Fruit fly (Drosophila melanogaster): ENCODE measurements around the gene CG42831.

CG42831 gene

DNA sequence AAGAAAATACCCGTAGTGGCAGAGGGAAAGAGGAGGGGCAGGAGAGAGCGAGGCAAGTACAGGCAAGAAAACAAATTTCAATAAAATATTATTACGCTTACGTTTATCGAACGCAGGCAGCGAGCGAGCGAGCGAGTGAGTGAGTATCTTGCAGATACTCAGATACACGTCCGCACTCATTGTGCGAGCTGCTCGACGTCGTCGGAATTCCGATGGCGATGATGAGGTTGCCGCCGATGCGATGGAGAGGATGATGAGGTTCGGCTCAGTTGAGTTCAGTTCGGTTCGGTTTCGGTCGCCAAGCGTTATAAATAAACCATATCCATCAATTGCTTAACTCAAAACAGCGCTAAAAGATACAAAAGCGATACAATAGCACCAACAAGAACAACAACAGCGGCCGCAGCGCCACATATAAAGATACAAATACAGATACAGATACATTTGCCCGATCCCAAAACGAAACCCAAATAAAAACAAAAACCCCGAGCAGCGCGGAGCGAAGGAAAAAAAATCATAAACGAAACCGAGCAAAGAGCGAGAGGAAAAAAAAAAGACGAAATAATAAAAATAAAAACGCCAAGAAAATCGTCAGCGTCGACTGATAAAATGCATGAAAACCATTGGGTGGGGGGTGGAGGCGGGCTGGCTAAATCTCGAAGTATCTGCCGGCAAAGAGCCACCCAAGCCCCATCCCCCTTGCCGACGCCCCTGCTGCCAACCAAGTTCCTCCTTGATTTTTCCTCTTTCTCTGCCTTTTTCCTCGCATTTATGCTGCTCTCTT is 37.9 kb downstream of the CG42831 start (continued):
- TF ChIP-seq CG10959 (GFP tag; IDR thresholded peaks at IDR 0.05) (no peak), lov (optimal IDR thresholded peaks at IDR 0.05) (no peak), lov (GFP tag; IDR thresholded peaks at IDR 0.05) (no peak), cad (GFP tag; optimal IDR thresholded peaks at IDR 0.05) (peak; percentile 7), nerfin-1 (tag; optimal IDR thresholded peaks at IDR 0.05) (peak; percentile 64), shn (GFP tag; optimal IDR thresholded peaks at IDR 0.05) (peak; percentile 5), kni (GFP tag; optimal IDR thresholded peaks at IDR 0.05) (peak; percentile 77), CG2202 (tag; optimal IDR thresholded peaks at IDR 0.05) (no peak), Deaf1 (tag; optimal IDR thresholded peaks at IDR 0.05) (peak; percentile 94), Jarid2 (GFP tag; optimal IDR thresholded peaks at IDR 0.05) (no peak), sna (GFP tag; IDR thresholded peaks at IDR 0.05; ENCODE audit: partially characterized antibody) (peak; percentile 41; the same call in 1 of the 2 replicates), tin (GFP tag; optimal IDR thresholded peaks at IDR 0.05) (no peak), CG13775 (GFP tag; optimal IDR thresholded peaks at IDR 0.05) (no peak), ATbp (GFP tag; optimal IDR thresholded peaks at IDR 0.05) (no peak), CG17328 (GFP tag; IDR thresholded peaks at IDR 0.05) (peak; percentile 40), fd96Cb (tag; optimal IDR thresholded peaks at IDR 0.05) (no peak), CG8281 (tag; optimal IDR thresholded peaks at IDR 0.05) (no peak), kay (GFP tag; optimal IDR thresholded peaks at IDR 0.05) (no peak), Doc3 (GFP tag; IDR thresholded peaks at IDR 0.05; ENCODE audit: partially characterized antibody) (no peak), Mrtf (GFP tag; IDR thresholded peaks at IDR 0.05) (no peak), CG4404 (GFP tag; IDR thresholded peaks at IDR 0.05) (no peak; the same call in 1 of the 2 replicates), sqz (GFP tag; optimal IDR thresholded peaks at IDR 0.05) (peak; percentile 96), pros (GFP tag; optimal IDR thresholded peaks at IDR 0.05) (peak; percentile 61), Ptx1 (GFP tag; IDR thresholded peaks at IDR 0.05) (no peak), H15 (GFP tag; IDR thresholded peaks at IDR 0.05) (no peak), CG4730 (GFP tag; IDR thresholded peaks at IDR 0.05) (no peak), Lpt (GFP tag; optimal IDR thresholded peaks at IDR 0.05) (no peak), Dad (GFP tag; optimal IDR thresholded peaks at IDR 0.05) (no peak), CG15479 (GFP tag; optimal IDR thresholded peaks at IDR 0.05) (peak; percentile 87), danr (GFP tag; IDR thresholded peaks at IDR 0.05) (no peak), Blimp-1 (GFP tag; optimal IDR thresholded peaks at IDR 0.05) (no peak), Adf1 (GFP tag; IDR thresholded peaks at IDR 0.05) (peak; percentile 60; the same call in 1 of the 2 replicates), CG8089 (GFP tag; optimal IDR thresholded peaks at IDR 0.05) (no peak), Trl (optimal IDR thresholded peaks at IDR 0.05) (peak; percentile 31 to 55), Trl (GFP tag; optimal IDR thresholded peaks at IDR 0.05) (no peak), YL-1 (GFP tag; optimal IDR thresholded peaks at IDR 0.05) (no peak), klu (GFP tag; IDR thresholded peaks at IDR 0.05) (no peak), CG8290 (GFP tag; optimal IDR thresholded peaks at IDR 0.05) (no peak), CG8290 (tag; optimal IDR thresholded peaks at IDR 0.05) (peak in 1 of 2 experiments; percentile 54), so (GFP tag; IDR thresholded peaks at IDR 0.05) (peak; percentile 25; the same call in 1 of the 3 replicates), grau (tag; optimal IDR thresholded peaks at IDR 0.05) (no peak), nmo (GFP tag; optimal IDR thresholded peaks at IDR 0.05) (no peak), h (optimal IDR thresholded peaks at IDR 0.05) (no peak), p53 (GFP tag; optimal IDR thresholded peaks at IDR 0.05) (no peak), dmrt99B (tag; optimal IDR thresholded peaks at IDR 0.05) (peak; percentile 26), Taf1 (GFP tag; IDR thresholded peaks at IDR 0.05) (no peak; the same call in 1 of the 2 replicates), CG33213 (GFP tag; optimal IDR thresholded peaks at IDR 0.05) (no peak), gem (tag; optimal IDR thresholded peaks at IDR 0.05) (peak; percentile 24), CG12769 (tag; optimal IDR thresholded peaks at IDR 0.05) (peak; percentile 63), CG6854 (GFP tag; optimal IDR thresholded peaks at IDR 0.05) (no peak), onecut (GFP tag; IDR thresholded peaks at IDR 0.05) (peak; percentile 12; the same call in 1 of the 2 replicates)

All from whole organism, embryonic.